Fruit fly (Drosophila melanogaster) whole organism, embryonic: ENCODE data around the gene Cp190.

ENCODE experiments used
- BtbVII ChIP-seq: fragments of 200-800 bp; sonication (Bioruptor generic); optimal IDR thresholded peaks from 3 replicates; lab custom pipeline; 2017; ENCODE audit warnings: missing biosample characterization, mild to moderate bottlenecking, missing genetic modification characterization
- CG10267 ChIP-seq: fragments of 200-800 bp; sonication (Bioruptor generic); optimal IDR thresholded peaks from 2 replicates; lab custom pipeline; 2018; ENCODE audit warnings: missing biosample characterization, mild to moderate bottlenecking, missing genetic modification characterization, moderate library complexity
- CG11456 ChIP-seq: fragments of 200-800 bp; sonication (Bioruptor generic); IDR thresholded peaks from 3 replicates; pipeline ENCODE4 v1.3.6; 2022; ENCODE audit warnings: missing biosample characterization, missing genetic modification characterization
- CG11504 ChIP-seq: fragments of 200-800 bp; sonication (Bioruptor generic); optimal IDR thresholded peaks from 3 replicates; lab custom pipeline; 2019; ENCODE audit warnings: missing biosample characterization, mild to moderate bottlenecking, missing genetic modification characterization, moderate library complexity
- CG12769 ChIP-seq: fragments of 200-800 bp; sonication (Bioruptor generic); optimal IDR thresholded peaks from 2 replicates; lab custom pipeline; 2019; ENCODE audit warnings: missing biosample characterization, mild to moderate bottlenecking, missing genetic modification characterization, moderate library complexity
- CG13775 ChIP-seq: fragments of 200-800 bp; sonication (Bioruptor generic); optimal IDR thresholded peaks from 3 replicates; lab custom pipeline; 2017; ENCODE audit warnings: missing biosample characterization, mild to moderate bottlenecking, missing genetic modification characterization
- CG14710 ChIP-seq: fragments of 200-800 bp; sonication (Bioruptor generic); optimal IDR thresholded peaks from 3 replicates; lab custom pipeline; 2019; ENCODE audit warnings: missing biosample characterization, mild to moderate bottlenecking, missing genetic modification characterization, moderate library complexity
- CG14860 ChIP-seq: fragments of 200-800 bp; sonication (Bioruptor generic); IDR thresholded peaks from 3 replicates; pipeline ENCODE4 v1.3.6; 2022; ENCODE audit warnings: missing biosample characterization, missing genetic modification characterization; ENCODE audit not compliant: partially characterized antibody
- CG1529 ChIP-seq: fragments of 200-800 bp; sonication (Bioruptor generic); optimal IDR thresholded peaks from 3 replicates; lab custom pipeline; 2018; ENCODE audit warnings: missing biosample characterization, missing genetic modification characterization
- CG15514 ChIP-seq: fragments of 200-800 bp; sonication (Bioruptor generic); optimal IDR thresholded peaks from 3 replicates; lab custom pipeline; 2017; ENCODE audit warnings: missing biosample characterization, missing genetic modification characterization, mild to moderate bottlenecking, moderate library complexity, missing genetic modification reagents
- CG16813 ChIP-seq: fragments of 200-800 bp; sonication (Bioruptor generic); IDR thresholded peaks from 3 replicates; pipeline ENCODE4 v1.3.6; 2022; ENCODE audit warnings: missing biosample characterization, missing genetic modification characterization; ENCODE audit not compliant: partially characterized antibody
- CG2678 ChIP-seq: fragments of 200-800 bp; sonication (Bioruptor generic); optimal IDR thresholded peaks from 3 replicates; lab custom pipeline; 2019; ENCODE audit warnings: missing biosample characterization, mild to moderate bottlenecking, missing genetic modification characterization, moderate library complexity
- CG31388 ChIP-seq: fragments of 200-800 bp; sonication (Bioruptor generic); optimal IDR thresholded peaks from 2 replicates; lab custom pipeline; 2016; ENCODE audit warnings: missing biosample characterization, missing genetic modification characterization
- CG32767 ChIP-seq: fragments of 200-800 bp; sonication (Bioruptor generic); IDR thresholded peaks from 2 replicates; pipeline ENCODE4 v1.3.6; 2022; ENCODE audit warnings: missing biosample characterization, missing genetic modification characterization
- CG32772 ChIP-seq: fragments of 200-800 bp; sonication (Bioruptor generic); IDR thresholded peaks from 2 replicates; pipeline ENCODE4 v1.3.6; 2022; ENCODE audit warnings: missing biosample characterization, missing genetic modification characterization
- CG33213 ChIP-seq: fragments of 200-800 bp; sonication (Bioruptor generic); optimal IDR thresholded peaks from 3 replicates; lab custom pipeline; 2016; ENCODE audit warnings: missing biosample characterization, missing genetic modification characterization
- CG34376 ChIP-seq: fragments of 200-800 bp; sonication (Bioruptor generic); optimal IDR thresholded peaks from 2 replicates; lab custom pipeline; 2018; ENCODE audit warnings: missing biosample characterization, mild to moderate bottlenecking, missing genetic modification characterization
- CG4282 ChIP-seq: fragments of 200-800 bp; sonication (Bioruptor generic); optimal IDR thresholded peaks from 2 replicates; lab custom pipeline; 2016; ENCODE audit warnings: missing biosample characterization, missing genetic modification characterization
- CG6272 ChIP-seq: fragments of 200-800 bp; sonication (Bioruptor generic); IDR thresholded peaks from 2 replicates; pipeline ENCODE4 v1.3.6; 2022; ENCODE audit warnings: missing biosample characterization, missing genetic modification characterization
- CG7987 ChIP-seq: fragments of 200-800 bp; sonication (Bioruptor generic); optimal IDR thresholded peaks from 2 replicates; lab custom pipeline; 2018; ENCODE audit warnings: missing biosample characterization, mild to moderate bottlenecking, missing genetic modification characterization, moderate library complexity
- Dfd ChIP-seq, 2 experiments: fragments of >200 bp; optimal IDR thresholded peaks; 2 replicates each; lab custom pipeline; 2017; ENCODE audit warnings: missing biosample characterization in 2 of 2, missing genetic modification characterization in 2 of 2
- Dll ChIP-seq: fragments of 200-800 bp; sonication (Bioruptor generic); IDR thresholded peaks from 4 replicates; pipeline ENCODE4 v1.3.6; 2022; ENCODE audit warnings: missing biosample characterization, missing genetic modification characterization; ENCODE audit not compliant: partially characterized antibody
- Ets65A ChIP-seq: fragments of 200-800 bp; sonication (Bioruptor generic); peaks from one replicate; lab custom pipeline; 2016; ENCODE audit warnings: missing biosample characterization, missing genetic modification characterization
- Hmx ChIP-seq: fragments of 200-800 bp; sonication (Bioruptor generic); optimal IDR thresholded peaks from 2 replicates; lab custom pipeline; 2016; ENCODE audit warnings: missing biosample characterization, missing genetic modification characterization
- Hr51 ChIP-seq, 2 experiments: fragments of 200-800 bp; sonication (Bioruptor generic); optimal IDR thresholded peaks; 2 replicates in 1 of 2; 3 replicates in 1 of 2; lab custom pipeline; 2016 to 2018; ENCODE audit warnings: missing biosample characterization in 2 of 2, missing genetic modification characterization in 2 of 2, mild to moderate bottlenecking in 1 of 2, moderate library complexity in 1 of 2
- Mes4 ChIP-seq: fragments of 200-800 bp; sonication (Bioruptor generic); optimal IDR thresholded peaks from 2 replicates; lab custom pipeline; 2016; ENCODE audit warnings: missing biosample characterization, missing genetic modification characterization
- NFAT ChIP-seq: fragments of 200-800 bp; sonication (Bioruptor generic); IDR thresholded peaks from 2 replicates; pipeline ENCODE4 v1.3.6; 2022; ENCODE audit warnings: missing biosample characterization, missing genetic modification characterization
- Rfx ChIP-seq: fragments of 200-800 bp; sonication (Bioruptor generic); IDR thresholded peaks from 2 replicates; pipeline ENCODE4 v1.3.6; 2022; ENCODE audit warnings: missing biosample characterization, missing genetic modification characterization
- Spps ChIP-seq: fragments of 200-800 bp; sonication (Bioruptor generic); optimal IDR thresholded peaks from 2 replicates; lab custom pipeline; 2018; ENCODE audit warnings: missing biosample characterization, mild to moderate bottlenecking, missing genetic modification characterization
- chm ChIP-seq: fragments of 200-800 bp; sonication (Bioruptor generic); IDR thresholded peaks from 2 replicates; pipeline ENCODE4 v1.3.6; 2022; ENCODE audit warnings: missing biosample characterization, missing genetic modification characterization
- dan ChIP-seq: fragments of 200-800 bp; sonication (Bioruptor generic); IDR thresholded peaks from 2 replicates; pipeline ENCODE4 v1.3.6; 2022; ENCODE audit warnings: missing biosample characterization, missing genetic modification characterization
- en ChIP-seq: fragments of 200-800 bp; sonication (Bioruptor generic); optimal IDR thresholded peaks from 2 replicates; lab custom pipeline; 2016; ENCODE audit warnings: missing biosample characterization, missing genetic modification characterization
- ewg ChIP-seq: fragments of 200-800 bp; sonication (Bioruptor generic); optimal IDR thresholded peaks from 3 replicates; lab custom pipeline; 2017; ENCODE audit warnings: mild to moderate bottlenecking, missing biosample characterization, missing genetic modification reagents, missing genetic modification characterization
- exex ChIP-seq: fragments of 200-800 bp; sonication (Bioruptor generic); optimal IDR thresholded peaks from 4 replicates; lab custom pipeline; 2018; ENCODE audit warnings: missing biosample characterization, mild to moderate bottlenecking, missing genetic modification characterization, moderate library complexity
- fd64A ChIP-seq: fragments of 200-800 bp; sonication (Bioruptor generic); optimal IDR thresholded peaks from 3 replicates; lab custom pipeline; 2018; ENCODE audit warnings: missing biosample characterization, mild to moderate bottlenecking, missing genetic modification characterization
- fru ChIP-seq: fragments of >200 bp; optimal IDR thresholded peaks from 2 replicates; lab custom pipeline; 2017
- ftz-f1 ChIP-seq: fragments of 200-800 bp; sonication (Bioruptor generic); optimal IDR thresholded peaks from 2 replicates; lab custom pipeline; 2016; ENCODE audit warnings: missing biosample characterization, missing genetic modification characterization
- gcm ChIP-seq: fragments of 200-800 bp; sonication (Bioruptor generic); optimal IDR thresholded peaks from 2 replicates; lab custom pipeline; 2019; ENCODE audit warnings: missing biosample characterization, mild to moderate bottlenecking, missing genetic modification characterization, moderate library complexity
- gro ChIP-seq: fragments of 200-800 bp; sonication (Bioruptor generic); optimal IDR thresholded peaks from 2 replicates; lab custom pipeline; 2016; ENCODE audit warnings: missing biosample characterization, missing genetic modification characterization
- klu ChIP-seq: fragments of 200-800 bp; sonication (Bioruptor generic); IDR thresholded peaks from 2 replicates; pipeline ENCODE4 v1.3.6; 2022; ENCODE audit warnings: missing biosample characterization, missing genetic modification characterization
- lab ChIP-seq: fragments of 200-800 bp; sonication (Bioruptor generic); optimal IDR thresholded peaks from 3 replicates; lab custom pipeline; 2017; ENCODE audit warnings: missing biosample characterization, missing genetic modification characterization, mild to moderate bottlenecking, moderate library complexity, missing genetic modification reagents
- nau ChIP-seq: fragments of 200-800 bp; sonication (Bioruptor generic); optimal IDR thresholded peaks from 3 replicates; lab custom pipeline; 2017; ENCODE audit warnings: missing biosample characterization, mild to moderate bottlenecking, missing genetic modification characterization, missing genetic modification reagents
- nerfin-2 ChIP-seq: fragments of 200-800 bp; sonication (Bioruptor generic); IDR thresholded peaks from 2 replicates; pipeline ENCODE4 v1.3.6; 2022; ENCODE audit warnings: missing biosample characterization, missing genetic modification characterization; ENCODE audit not compliant: partially characterized antibody
- nmo ChIP-seq: fragments of 200-800 bp; sonication (Bioruptor generic); optimal IDR thresholded peaks from 2 replicates; lab custom pipeline; 2018; ENCODE audit warnings: missing biosample characterization, mild to moderate bottlenecking, missing genetic modification characterization, moderate library complexity
- slou ChIP-seq: fragments of 200-800 bp; sonication (Bioruptor generic); optimal IDR thresholded peaks from 3 replicates; lab custom pipeline; 2016; ENCODE audit warnings: missing biosample characterization, missing genetic modification characterization
- tap ChIP-seq: fragments of 200-800 bp; optimal IDR thresholded peaks from 3 replicates; lab custom pipeline; 2019; ENCODE audit warnings: missing biosample characterization, mild to moderate bottlenecking, missing genetic modification characterization, moderate library complexity
- tin ChIP-seq: fragments of 200-800 bp; sonication (Bioruptor generic); optimal IDR thresholded peaks from 3 replicates; lab custom pipeline; 2016; ENCODE audit warnings: missing biosample characterization, missing genetic modification characterization
- tio ChIP-seq: fragments of 200-800 bp; sonication (Bioruptor generic); optimal IDR thresholded peaks from 2 replicates; lab custom pipeline; 2017; ENCODE audit warnings: missing biosample characterization, missing genetic modification characterization, inconsistent platforms
- vnd ChIP-seq: fragments of 200-800 bp; sonication (Bioruptor generic); IDR thresholded peaks from 3 replicates; pipeline ENCODE4 v1.3.6; 2022; ENCODE audit warnings: missing biosample characterization, missing genetic modification characterization; ENCODE audit not compliant: partially characterized antibody
- wor ChIP-seq: fragments of 200-800 bp; sonication (Bioruptor generic); IDR thresholded peaks from 2 replicates; pipeline ENCODE4 v1.3.6; 2022; ENCODE audit warnings: missing biosample characterization, missing genetic modification characterization
- zen ChIP-seq: fragments of 200-800 bp; sonication (Bioruptor generic); optimal IDR thresholded peaks from 3 replicates; lab custom pipeline; 2018; ENCODE audit warnings: missing biosample characterization, mild to moderate bottlenecking, missing genetic modification characterization, moderate library complexity

The Cp190 gene

DNA sequence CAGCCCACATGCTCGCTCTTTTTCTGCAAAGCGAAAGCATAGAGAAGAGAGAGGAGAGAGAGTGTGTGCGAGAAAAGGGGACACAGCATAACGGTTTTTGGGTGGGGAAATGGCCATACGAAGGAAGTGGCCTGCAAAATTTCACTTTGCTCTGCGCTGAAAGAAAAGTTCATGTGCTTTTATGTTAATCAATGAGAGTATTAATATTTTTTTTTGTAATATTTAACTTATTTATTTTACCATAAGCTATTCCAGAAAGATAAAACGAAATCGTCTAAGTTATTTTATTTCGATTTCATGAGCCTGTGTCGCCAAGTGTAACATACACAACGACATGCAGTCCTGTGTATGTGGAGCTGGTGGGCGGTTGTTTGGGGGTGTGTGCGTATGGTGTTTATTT, 24.6 kb downstream of the Cp190 start (continued):
- TF ChIP-seq nerfin-2 (GFP tag; lab: Robert Waterston, UW) (no peak), CG15514 (GFP tag; lab: Kevin White, UChicago) (peak; percentile 43), BtbVII (GFP tag; lab: Kevin White, UChicago) (peak; percentile 73), tio (GFP tag; lab: Kevin White, UChicago) (no peak), Rfx (peak; percentile 84), chm (0 out of 2 replicates have a peak, but pooled peaks have one; percentile 53), CG11456 (GFP tag; lab: Robert Waterston, UW) (peak; percentile 68; the same call in 1 of the 3 replicates), CG32772 (peak; percentile 69), CG32767 (GFP tag; lab: Robert Waterston, UW) (peak; percentile 52; the same call in 1 of the 2 replicates), CG14860 (GFP tag; lab: Robert Waterston, UW) (no peak), ewg (peak; percentile 37), vnd (GFP tag; lab: Robert Waterston, UW) (no peak), CG11504 (tag; lab: Kevin White, UChicago) (no peak), ftz-f1 (no peak), CG7987 (GFP tag; lab: Kevin White, UChicago) (no peak), CG31388 (GFP tag; lab: Kevin White, UChicago) (no peak), CG13775 (GFP tag; lab: Kevin White, UChicago) (peak; percentile 66), NFAT (peak; percentile 51; the same call in 1 of the 2 replicates), CG10267 (tag; lab: Kevin White, UChicago) (peak; percentile 39), klu (peak; percentile 59; the same call in 1 of the 2 replicates), zen (tag; lab: Kevin White, UChicago) (no peak), nmo (GFP tag; lab: Kevin White, UChicago) (no peak), Dll (no peak), lab (GFP tag; lab: Kevin White, UChicago) (peak; percentile 92), fd64A (no peak), slou (GFP tag; lab: Kevin White, UChicago) (no peak), wor (peak; percentile 44; the same call in 1 of the 2 replicates), CG34376 (GFP tag; lab: Kevin White, UChicago) (peak; percentile 41), CG6272 (GFP tag; lab: Robert Waterston, UW) (peak; percentile 53), tin (peak; percentile 3), dan (GFP tag; lab: Robert Waterston, UW) (no peak), CG2678 (no peak), fru (lab: Kevin White, UChicago) (no peak), Ets65A (peak; percentile 89), CG14710 (tag; lab: Kevin White, UChicago) (no peak), gcm (GFP tag; lab: Kevin White, UChicago) (no peak), Spps (tag; lab: Kevin White, UChicago) (no peak), CG4282 (GFP tag; lab: Kevin White, UChicago) (no peak), tap (tag; lab: Kevin White, UChicago) (no peak), Hmx (GFP tag; lab: Kevin White, UChicago) (no peak), gro (GFP tag; lab: Kevin White, UChicago) (no peak), nau (GFP tag; lab: Kevin White, UChicago) (no peak), CG16813 (no peak), en (GFP tag; lab: Kevin White, UChicago) (no peak), CG33213 (GFP tag; lab: Kevin White, UChicago) (no peak), Hr51 (GFP tag; optimal IDR thresholded peaks at IDR 0.05; lab: Kevin White, UChicago) (peak in 1 of 2 experiments; percentile 30), Dfd (GFP tag; optimal IDR thresholded peaks at IDR 0.05; lab: Kevin White, UChicago) (no peak), CG12769 (tag; lab: Kevin White, UChicago) (no peak), exex (tag; lab: Kevin White, UChicago) (no peak), CG1529 (GFP tag; lab: Kevin White, UChicago) (no peak), Mes4 (GFP tag; lab: Kevin White, UChicago) (no peak)
